Fruit fly (Drosophila melanogaster) whole organism, embryonic: ENCODE measurements around the gene RpL34b.

Experiments
- Antp ChIP-seq: fragments of 200-800 bp; sonication (Bioruptor generic); optimal IDR thresholded peaks from 3 replicates; lab custom pipeline; 2016; ENCODE audit warnings: missing biosample characterization, missing genetic modification characterization
- CG10274 ChIP-seq: fragments of 200-800 bp; sonication (Bioruptor generic); optimal IDR thresholded peaks from 3 replicates; lab custom pipeline; 2017; ENCODE audit warnings: missing biosample characterization, mild to moderate bottlenecking, missing genetic modification characterization
- CG11093 ChIP-seq: fragments of 200-800 bp; sonication (Bioruptor generic); IDR thresholded peaks from 3 replicates; pipeline ENCODE4 v1.3.6; 2022; ENCODE audit warnings: missing biosample characterization, missing genetic modification characterization
- CG12219 ChIP-seq: fragments of 200-800 bp; sonication (Bioruptor generic); optimal IDR thresholded peaks from 3 replicates; lab custom pipeline; 2018; ENCODE audit warnings: missing biosample characterization, mild to moderate bottlenecking, missing genetic modification characterization
- CG1233 ChIP-seq: fragments of 200-800 bp; sonication (Bioruptor generic); optimal IDR thresholded peaks from 4 replicates; lab custom pipeline; 2018; ENCODE audit warnings: missing biosample characterization, mild to moderate bottlenecking, missing genetic modification characterization
- CG12391 ChIP-seq: fragments of 200-800 bp; sonication (Bioruptor generic); optimal IDR thresholded peaks from 3 replicates; lab custom pipeline; 2018; ENCODE audit warnings: missing biosample characterization, mild to moderate bottlenecking, missing genetic modification characterization, moderate library complexity
- CG12659 ChIP-seq: fragments of 200-800 bp; sonication (Bioruptor generic); optimal IDR thresholded peaks from 3 replicates; lab custom pipeline; 2017; ENCODE audit warnings: mild to moderate bottlenecking, missing biosample characterization, missing genetic modification reagents, missing genetic modification characterization
- CG13123 ChIP-seq: fragments of 200-800 bp; sonication (Bioruptor generic); optimal IDR thresholded peaks from 2 replicates; lab custom pipeline; 2016; ENCODE audit warnings: missing biosample characterization, missing genetic modification characterization
- CG14441 ChIP-seq: fragments of 200-800 bp; sonication (Bioruptor generic); IDR thresholded peaks from 2 replicates; pipeline ENCODE4 v1.3.6; 2022; ENCODE audit warnings: missing biosample characterization, missing genetic modification characterization
- CG15011 ChIP-seq: fragments of 200-800 bp; sonication (Bioruptor generic); optimal IDR thresholded peaks from 3 replicates; lab custom pipeline; 2018; ENCODE audit warnings: missing biosample characterization, mild to moderate bottlenecking, missing genetic modification characterization
- CG15514 ChIP-seq: fragments of 200-800 bp; sonication (Bioruptor generic); optimal IDR thresholded peaks from 3 replicates; lab custom pipeline; 2017; ENCODE audit warnings: missing biosample characterization, missing genetic modification characterization, mild to moderate bottlenecking, moderate library complexity, missing genetic modification reagents
- CG15601 ChIP-seq: fragments of 200-800 bp; sonication (Bioruptor generic); optimal IDR thresholded peaks from 3 replicates; lab custom pipeline; 2019; ENCODE audit warnings: missing biosample characterization, mild to moderate bottlenecking, missing genetic modification characterization, moderate library complexity
- CG1602 ChIP-seq: fragments of 200-800 bp; sonication (Bioruptor generic); optimal IDR thresholded peaks from 3 replicates; lab custom pipeline; 2016; ENCODE audit warnings: missing biosample characterization, missing genetic modification characterization
- CG17568 ChIP-seq: fragments of 200-800 bp; sonication (Bioruptor generic); optimal IDR thresholded peaks from 2 replicates; lab custom pipeline; 2018; ENCODE audit warnings: missing biosample characterization, mild to moderate bottlenecking, missing genetic modification characterization, moderate library complexity
- CG18764 ChIP-seq: fragments of 200-800 bp; sonication (Bioruptor generic); optimal IDR thresholded peaks from 3 replicates; lab custom pipeline; 2016; ENCODE audit warnings: missing biosample characterization, missing genetic modification characterization
- CG30403 ChIP-seq: fragments of 200-800 bp; sonication (Bioruptor generic); optimal IDR thresholded peaks from 3 replicates; lab custom pipeline; 2016; ENCODE audit warnings: missing biosample characterization, missing genetic modification characterization
- CG31441 ChIP-seq: fragments of 200-800 bp; sonication (Bioruptor generic); IDR thresholded peaks from 2 replicates; pipeline ENCODE4 v1.3.6; 2022; ENCODE audit warnings: missing biosample characterization, missing genetic modification characterization
- CG33213 ChIP-seq: fragments of 200-800 bp; sonication (Bioruptor generic); optimal IDR thresholded peaks from 3 replicates; lab custom pipeline; 2016; ENCODE audit warnings: missing biosample characterization, missing genetic modification characterization
- CG4617 ChIP-seq: fragments of 200-800 bp; sonication (Bioruptor generic); optimal IDR thresholded peaks from 3 replicates; lab custom pipeline; 2016; ENCODE audit warnings: missing biosample characterization, missing genetic modification characterization, borderline replicate concordance
- CG4707 ChIP-seq: fragments of 200-800 bp; sonication (Bioruptor generic); optimal IDR thresholded peaks from 2 replicates; lab custom pipeline; 2018; ENCODE audit warnings: missing biosample characterization, mild to moderate bottlenecking, missing genetic modification characterization, moderate library complexity
- CG4820 ChIP-seq: fragments of 200-800 bp; sonication (Bioruptor generic); optimal IDR thresholded peaks from 3 replicates; lab custom pipeline; 2016; ENCODE audit warnings: missing biosample characterization, missing genetic modification characterization
- CG5245 ChIP-seq: fragments of 200-800 bp; sonication (Bioruptor generic); optimal IDR thresholded peaks from 3 replicates; lab custom pipeline; 2016; ENCODE audit warnings: missing biosample characterization, missing genetic modification characterization
- CG7786 ChIP-seq: fragments of 200-800 bp; sonication (Bioruptor generic); optimal IDR thresholded peaks from 2 replicates; lab custom pipeline; 2016; ENCODE audit warnings: missing biosample characterization, missing genetic modification characterization
- D19A ChIP-seq: fragments of 200-800 bp; optimal IDR thresholded peaks from 3 replicates; lab custom pipeline; 2019; ENCODE audit warnings: missing biosample characterization, mild to moderate bottlenecking, missing genetic modification characterization, moderate library complexity
- Doc3 ChIP-seq: fragments of 200-800 bp; sonication (Bioruptor generic); IDR thresholded peaks from 3 replicates; pipeline ENCODE4 v1.3.6; 2022; ENCODE audit warnings: missing biosample characterization, missing genetic modification characterization; ENCODE audit not compliant: partially characterized antibody
- Eip74EF ChIP-seq, 2 experiments: fragments of 200-800 bp in 1 of 2; fragments of >200 bp in 1 of 2; sonication (Bioruptor generic) in 1 of 2; optimal IDR thresholded peaks; 2 replicates each; lab custom pipeline; 2017 to 2019; ENCODE audit warnings: missing biosample characterization in 2 of 2, missing genetic modification characterization in 2 of 2, mild to moderate bottlenecking in 1 of 2, moderate library complexity in 1 of 2
- Hr3 ChIP-seq: fragments of 200-800 bp; sonication (Bioruptor generic); optimal IDR thresholded peaks from 3 replicates; lab custom pipeline; 2016; ENCODE audit warnings: missing biosample characterization, missing genetic modification characterization
- NC2β ChIP-seq: fragments of 200-800 bp; sonication (Bioruptor generic); optimal IDR thresholded peaks from 2 replicates; lab custom pipeline; 2016; ENCODE audit warnings: missing biosample characterization, missing genetic modification characterization
- Nf-YA ChIP-seq: fragments of 200-800 bp; sonication (Bioruptor generic); IDR thresholded peaks from 2 replicates; pipeline ENCODE4 v1.3.6; 2022; ENCODE audit warnings: missing biosample characterization, missing genetic modification characterization
- Rfx ChIP-seq: fragments of 200-800 bp; sonication (Bioruptor generic); IDR thresholded peaks from 2 replicates; pipeline ENCODE4 v1.3.6; 2022; ENCODE audit warnings: missing biosample characterization, missing genetic modification characterization
- Sox100B ChIP-seq: fragments of 200-800 bp; sonication (Bioruptor generic); optimal IDR thresholded peaks from 3 replicates; lab custom pipeline; 2018; ENCODE audit warnings: missing biosample characterization, mild to moderate bottlenecking, missing genetic modification characterization
- Usf ChIP-seq: fragments of 200-800 bp; sonication (Bioruptor generic); optimal IDR thresholded peaks from 2 replicates; lab custom pipeline; 2017; ENCODE audit warnings: missing genotype, missing biosample characterization, missing genetic modification characterization
- ash1 ChIP-seq: fragments of 200-800 bp; sonication (Bioruptor generic); optimal IDR thresholded peaks from 2 replicates; lab custom pipeline; 2018; ENCODE audit warnings: missing biosample characterization, mild to moderate bottlenecking, missing genetic modification characterization
- az2 ChIP-seq: fragments of 200-800 bp; sonication (Bioruptor generic); optimal IDR thresholded peaks from 3 replicates; lab custom pipeline; 2016; ENCODE audit warnings: missing biosample characterization, missing genetic modification characterization
- chif ChIP-seq, 2 experiments: fragments of 200-800 bp; sonication (Bioruptor generic); optimal IDR thresholded peaks; 3 replicates each; lab custom pipeline; 2016; ENCODE audit warnings: missing biosample characterization in 2 of 2, missing genetic modification characterization in 2 of 2
- ems ChIP-seq: fragments of 200-800 bp; sonication (Bioruptor generic); optimal IDR thresholded peaks from 3 replicates; lab custom pipeline; 2016; ENCODE audit warnings: missing biosample characterization, missing genetic modification characterization
- gem ChIP-seq: fragments of 200-800 bp; sonication (Bioruptor generic); optimal IDR thresholded peaks from 2 replicates; lab custom pipeline; 2019; ENCODE audit warnings: missing biosample characterization, mild to moderate bottlenecking, missing genetic modification characterization, moderate library complexity
- grau ChIP-seq: fragments of 200-800 bp; optimal IDR thresholded peaks from 3 replicates; lab custom pipeline; 2019; ENCODE audit warnings: missing biosample characterization, mild to moderate bottlenecking, missing genetic modification characterization, moderate library complexity
- kah ChIP-seq: fragments of 200-800 bp; sonication (Bioruptor generic); optimal IDR thresholded peaks from 2 replicates; lab custom pipeline; 2018; ENCODE audit warnings: missing biosample characterization, mild to moderate bottlenecking, missing genetic modification characterization
- lilli ChIP-seq: fragments of 200-800 bp; sonication (Bioruptor generic); optimal IDR thresholded peaks from 3 replicates; lab custom pipeline; 2016; ENCODE audit warnings: missing biosample characterization, missing genetic modification characterization
- pfk ChIP-seq: fragments of 200-800 bp; sonication (Bioruptor generic); optimal IDR thresholded peaks from 2 replicates; lab custom pipeline; 2018; ENCODE audit warnings: missing biosample characterization, mild to moderate bottlenecking, missing genetic modification characterization, moderate library complexity
- pum ChIP-seq: fragments of 200-800 bp; sonication (Bioruptor generic); optimal IDR thresholded peaks from 2 replicates; lab custom pipeline; 2016; ENCODE audit warnings: missing biosample characterization, missing genetic modification characterization
- schlank ChIP-seq: fragments of 200-800 bp; sonication (Bioruptor generic); optimal IDR thresholded peaks from 2 replicates; lab custom pipeline; 2018; ENCODE audit warnings: missing biosample characterization, mild to moderate bottlenecking, missing genetic modification characterization
- sens ChIP-seq: fragments of 200-800 bp; sonication (Bioruptor generic); peaks from one replicate; lab custom pipeline; 2016; ENCODE audit warnings: missing biosample characterization, missing genetic modification characterization
- sqz ChIP-seq: fragments of 200-800 bp; sonication (Bioruptor generic); optimal IDR thresholded peaks from 3 replicates; lab custom pipeline; 2018; ENCODE audit warnings: missing biosample characterization, mild to moderate bottlenecking, missing genetic modification characterization
- tio ChIP-seq: fragments of 200-800 bp; sonication (Bioruptor generic); optimal IDR thresholded peaks from 2 replicates; lab custom pipeline; 2017; ENCODE audit warnings: missing biosample characterization, missing genetic modification characterization, inconsistent platforms
- toy ChIP-seq: fragments of 200-800 bp; sonication (Bioruptor generic); IDR thresholded peaks from 2 replicates; pipeline ENCODE4 v1.3.6; 2022; ENCODE audit warnings: missing biosample characterization, missing genetic modification characterization
- trem ChIP-seq: fragments of 200-800 bp; optimal IDR thresholded peaks from 3 replicates; lab custom pipeline; 2019; ENCODE audit warnings: missing biosample characterization, mild to moderate bottlenecking, missing genetic modification characterization, moderate library complexity
- unc-4 ChIP-seq: fragments of 200-800 bp; sonication (Bioruptor generic); IDR thresholded peaks from 2 replicates; pipeline ENCODE4 v1.3.6; 2022; ENCODE audit warnings: missing biosample characterization, missing genetic modification characterization; ENCODE audit not compliant: partially characterized antibody
- vfl ChIP-seq: fragments of 200-800 bp; sonication (Bioruptor generic); optimal IDR thresholded peaks from 2 replicates; lab custom pipeline; 2016; ENCODE audit warnings: missing biosample characterization, missing genetic modification characterization
- zen ChIP-seq: fragments of 200-800 bp; sonication (Bioruptor generic); optimal IDR thresholded peaks from 3 replicates; lab custom pipeline; 2018; ENCODE audit warnings: missing biosample characterization, mild to moderate bottlenecking, missing genetic modification characterization, moderate library complexity

The RpL34b gene

dm6 chr3R:9353276-9353652 is 47.8 kb downstream of the RpL34b start (continued):
- TF ChIP-seq schlank (tag; lab: Kevin White, UChicago) (peak; percentile 44), toy (GFP tag; lab: Robert Waterston, UW) (no peak), chif (GFP tag; optimal IDR thresholded peaks at IDR 0.05; lab: Kevin White, UChicago) (peak; percentile 32 to 41), CG5245 (GFP tag; lab: Kevin White, UChicago) (peak; percentile 62), CG1233 (GFP tag; lab: Kevin White, UChicago) (peak; percentile 85), grau (tag; lab: Kevin White, UChicago) (peak; percentile 89), ash1 (no peak), zen (tag; lab: Kevin White, UChicago) (peak; percentile 72), Doc3 (no peak), CG13123 (GFP tag; lab: Kevin White, UChicago) (peak; percentile 58), pfk (GFP tag; lab: Kevin White, UChicago) (no peak), CG12659 (GFP tag; lab: Kevin White, UChicago) (peak; percentile 91), CG31441 (no peak), CG7786 (GFP tag; lab: Kevin White, UChicago) (peak; percentile 30), CG15011 (GFP tag; lab: Kevin White, UChicago) (peak; percentile 72), Nf-YA (GFP tag; lab: Robert Waterston, UW) (no peak), CG30403 (peak; percentile 92), CG12391 (peak; percentile 95), vfl (GFP tag; lab: Kevin White, UChicago) (peak; percentile 52), Sox100B (GFP tag; lab: Kevin White, UChicago) (peak; percentile 91), CG17568 (peak; percentile 81), CG4617 (GFP tag; lab: Kevin White, UChicago) (peak; percentile 59), Rfx (GFP tag; lab: Robert Waterston, UW) (no peak), lilli (GFP tag; lab: Kevin White, UChicago) (peak; percentile 62), tio (GFP tag; lab: Kevin White, UChicago) (peak; percentile 85), CG11093 (GFP tag; lab: Robert Waterston, UW) (peak; percentile 64; the same call in 2 of the 3 replicates), NC2β (GFP tag; lab: Kevin White, UChicago) (peak; percentile 16), trem (tag; lab: Kevin White, UChicago) (peak; percentile 86), CG18764 (peak; percentile 81), unc-4 (GFP tag; lab: Robert Waterston, UW) (no peak), Antp (GFP tag; lab: Kevin White, UChicago) (peak; percentile 50), CG10274 (peak; percentile 54), pum (peak; percentile 30), gem (tag; lab: Kevin White, UChicago) (peak; percentile 96), kah (GFP tag; lab: Kevin White, UChicago) (peak; percentile 64), Eip74EF (GFP tag; optimal IDR thresholded peaks at IDR 0.05; lab: Kevin White, UChicago) (peak in 1 of 2 experiments; percentile 88), CG12219 (GFP tag; lab: Kevin White, UChicago) (peak; percentile 54), ems (GFP tag; lab: Kevin White, UChicago) (peak; percentile 67), CG1602 (peak; percentile 79), CG14441 (GFP tag; lab: Robert Waterston, UW) (no peak), D19A (peak; percentile 90), az2 (GFP tag; lab: Kevin White, UChicago) (peak; percentile 87), sens (peak; percentile 97), CG33213 (GFP tag; lab: Kevin White, UChicago) (peak; percentile 6), CG4820 (peak; percentile 74), CG15514 (GFP tag; lab: Kevin White, UChicago) (peak; percentile 69), CG4707 (GFP tag; lab: Kevin White, UChicago) (peak; percentile 52), Hr3 (GFP tag; lab: Kevin White, UChicago) (peak; percentile 84), CG15601 (tag; lab: Kevin White, UChicago) (peak; percentile 90), Usf (GFP tag; lab: Kevin White, UChicago) (peak; percentile 46), sqz (GFP tag; lab: Kevin White, UChicago) (peak; percentile 24)
